Fruit fly (Drosophila melanogaster) whole organism, embryonic: Measurements from ENCODE around the gene CG11970.

Experiments
- Aef1 ChIP-seq: fragments of 200-800 bp; sonication (Bioruptor generic); IDR thresholded peaks from 3 replicates; pipeline ENCODE4 v1.3.6; 2022; ENCODE audit warnings: missing biosample characterization, missing genetic modification characterization
- Atf-2 ChIP-seq: fragments of 200-800 bp; sonication (Bioruptor generic); optimal IDR thresholded peaks from 2 replicates; lab custom pipeline; 2016; ENCODE audit warnings: missing biosample characterization, missing genetic modification characterization
- CG10321 ChIP-seq: fragments of 200-800 bp; sonication (Bioruptor generic); IDR thresholded peaks from 2 replicates; pipeline ENCODE4 v1.3.6; 2022; ENCODE audit warnings: missing biosample characterization, missing genetic modification characterization
- CG10366 ChIP-seq: fragments of 200-800 bp; sonication (Bioruptor generic); IDR thresholded peaks from 2 replicates; pipeline ENCODE4 v1.3.6; 2022; ENCODE audit warnings: missing biosample characterization, missing genetic modification characterization
- CG10462 ChIP-seq: fragments of 200-800 bp; sonication (Bioruptor generic); optimal IDR thresholded peaks from 2 replicates; lab custom pipeline; 2016; ENCODE audit warnings: missing biosample characterization, missing genetic modification characterization
- CG12155 ChIP-seq: fragments of 200-800 bp; sonication (Bioruptor generic); optimal IDR thresholded peaks from 3 replicates; lab custom pipeline; 2016; ENCODE audit warnings: missing biosample characterization, missing genetic modification characterization
- CG14014 ChIP-seq: fragments of 200-800 bp; sonication (Bioruptor generic); IDR thresholded peaks from 2 replicates; pipeline ENCODE4 v1.3.6; 2022; ENCODE audit warnings: missing biosample characterization, missing genetic modification characterization
- CG14710 ChIP-seq: fragments of 200-800 bp; sonication (Bioruptor generic); optimal IDR thresholded peaks from 3 replicates; lab custom pipeline; 2019; ENCODE audit warnings: missing biosample characterization, mild to moderate bottlenecking, missing genetic modification characterization, moderate library complexity
- CG15514 ChIP-seq: fragments of 200-800 bp; sonication (Bioruptor generic); optimal IDR thresholded peaks from 3 replicates; lab custom pipeline; 2017; ENCODE audit warnings: missing biosample characterization, missing genetic modification characterization, mild to moderate bottlenecking, moderate library complexity, missing genetic modification reagents
- CG15696 ChIP-seq: fragments of 200-800 bp; sonication (Bioruptor generic); optimal IDR thresholded peaks from 2 replicates; lab custom pipeline; 2019; ENCODE audit warnings: missing biosample characterization, mild to moderate bottlenecking, missing genetic modification characterization, moderate library complexity
- CG1602 ChIP-seq: fragments of 200-800 bp; sonication (Bioruptor generic); optimal IDR thresholded peaks from 3 replicates; lab custom pipeline; 2016; ENCODE audit warnings: missing biosample characterization, missing genetic modification characterization
- CG17361 ChIP-seq: fragments of 200-800 bp; sonication (Bioruptor generic); IDR thresholded peaks from 3 replicates; pipeline ENCODE4 v1.3.6; 2022; ENCODE audit warnings: missing biosample characterization, missing genetic modification characterization
- CG17385 ChIP-seq: fragments of 200-800 bp; sonication (Bioruptor generic); optimal IDR thresholded peaks from 3 replicates; lab custom pipeline; 2018; ENCODE audit warnings: missing biosample characterization, mild to moderate bottlenecking, missing genetic modification characterization
- CG18262 ChIP-seq: fragments of 200-800 bp; optimal IDR thresholded peaks from 3 replicates; lab custom pipeline; 2019; ENCODE audit warnings: missing biosample characterization, mild to moderate bottlenecking, missing genetic modification characterization, moderate library complexity
- CG18619 ChIP-seq: fragments of 200-800 bp; sonication (Bioruptor generic); optimal IDR thresholded peaks from 3 replicates; lab custom pipeline; 2017; ENCODE audit warnings: missing biosample characterization, mild to moderate bottlenecking, missing genetic modification characterization
- CG32532 ChIP-seq: fragments of 200-800 bp; sonication (Bioruptor generic); IDR thresholded peaks from 2 replicates; pipeline ENCODE4 v1.3.6; 2022; ENCODE audit warnings: missing biosample characterization, missing genetic modification characterization
- CG34376 ChIP-seq: fragments of 200-800 bp; sonication (Bioruptor generic); optimal IDR thresholded peaks from 2 replicates; lab custom pipeline; 2018; ENCODE audit warnings: missing biosample characterization, mild to moderate bottlenecking, missing genetic modification characterization
- CG4360 ChIP-seq: fragments of 200-800 bp; sonication (Bioruptor generic); IDR thresholded peaks from 2 replicates; pipeline ENCODE4 v1.3.6; 2022; ENCODE audit warnings: missing biosample characterization, missing genetic modification characterization
- CG4707 ChIP-seq: fragments of 200-800 bp; sonication (Bioruptor generic); optimal IDR thresholded peaks from 2 replicates; lab custom pipeline; 2018; ENCODE audit warnings: missing biosample characterization, mild to moderate bottlenecking, missing genetic modification characterization, moderate library complexity
- CG4854 ChIP-seq: fragments of 200-800 bp; sonication (Bioruptor generic); optimal IDR thresholded peaks from 2 replicates; lab custom pipeline; 2016; ENCODE audit warnings: missing biosample characterization, missing genetic modification characterization, inconsistent platforms
- CG7372 ChIP-seq: fragments of 200-800 bp; sonication (Bioruptor generic); IDR thresholded peaks from 2 replicates; pipeline ENCODE4 v1.3.6; 2022; ENCODE audit warnings: missing biosample characterization, missing genetic modification characterization
- CG8089 ChIP-seq: fragments of 200-800 bp; sonication (Bioruptor generic); optimal IDR thresholded peaks from 3 replicates; lab custom pipeline; 2016; ENCODE audit warnings: missing biosample characterization, missing genetic modification characterization
- Chrac-16 ChIP-seq: fragments of 200-800 bp; sonication (Bioruptor generic); optimal IDR thresholded peaks from 3 replicates; lab custom pipeline; 2016; ENCODE audit warnings: missing biosample characterization, missing genetic modification characterization
- Dfd ChIP-seq, 2 experiments: fragments of >200 bp; optimal IDR thresholded peaks; 2 replicates each; lab custom pipeline; 2017; ENCODE audit warnings: missing biosample characterization in 2 of 2, missing genetic modification characterization in 2 of 2
- Dip3 ChIP-seq: fragments of 200-800 bp; sonication (Bioruptor generic); optimal IDR thresholded peaks from 3 replicates; lab custom pipeline; 2016; ENCODE audit warnings: missing biosample characterization, missing genetic modification characterization
- Dref ChIP-seq: fragments of 200-800 bp; sonication (Bioruptor generic); IDR thresholded peaks from 2 replicates; pipeline ENCODE4 v1.3.6; 2022; ENCODE audit warnings: missing biosample characterization, missing genetic modification characterization
- Fer2 ChIP-seq: fragments of 200-800 bp; sonication (Bioruptor generic); optimal IDR thresholded peaks from 2 replicates; lab custom pipeline; 2018; ENCODE audit warnings: missing biosample characterization, mild to moderate bottlenecking, missing genetic modification characterization, moderate library complexity
- Fer3 ChIP-seq: fragments of 200-800 bp; sonication (Bioruptor generic); optimal IDR thresholded peaks from 2 replicates; lab custom pipeline; 2018; ENCODE audit warnings: missing biosample characterization, mild to moderate bottlenecking, missing genetic modification characterization, moderate library complexity
- Gug ChIP-seq: fragments of 200-800 bp; sonication (Bioruptor generic); IDR thresholded peaks from 4 replicates; pipeline ENCODE4 v1.3.6; 2022; ENCODE audit warnings: missing biosample characterization, missing genetic modification characterization
- H2.0 ChIP-seq: fragments of 200-800 bp; sonication (Bioruptor generic); IDR thresholded peaks from 2 replicates; pipeline ENCODE4 v1.3.6; 2022; ENCODE audit warnings: missing biosample characterization, missing genetic modification characterization
- HLH54F ChIP-seq: fragments of 200-800 bp; sonication (Bioruptor generic); optimal IDR thresholded peaks from 3 replicates; lab custom pipeline; 2016; ENCODE audit warnings: missing biosample characterization, missing genetic modification characterization
- MBD-R2 ChIP-seq: fragments of 200-800 bp; sonication (Bioruptor generic); IDR thresholded peaks from 2 replicates; pipeline ENCODE4 v1.3.6; 2022; ENCODE audit warnings: missing biosample characterization, missing genetic modification characterization
- Med ChIP-seq: fragments of 200-800 bp; sonication (Bioruptor generic); peaks from one replicate; lab custom pipeline; 2016; ENCODE audit warnings: missing biosample characterization, missing genetic modification characterization, mild to moderate bottlenecking, inconsistent platforms, moderate library complexity
- NC2α ChIP-seq: fragments of 200-800 bp; sonication (Bioruptor generic); optimal IDR thresholded peaks from 2 replicates; lab custom pipeline; 2016; ENCODE audit warnings: missing biosample characterization, missing genetic modification characterization
- Sin3A ChIP-seq: fragments of >200 bp; optimal IDR thresholded peaks from 2 replicates; lab custom pipeline; 2018
- Sox102F ChIP-seq: fragments of 200-800 bp; sonication (Bioruptor generic); optimal IDR thresholded peaks from 2 replicates; lab custom pipeline; 2018; ENCODE audit warnings: missing biosample characterization, mild to moderate bottlenecking, missing genetic modification characterization, moderate library complexity
- Vsx1 ChIP-seq: fragments of 200-800 bp; sonication (Bioruptor generic); optimal IDR thresholded peaks from 2 replicates; lab custom pipeline; 2017; ENCODE audit warnings: missing biosample characterization, mild to moderate bottlenecking, missing genetic modification characterization, missing genetic modification reagents
- bbx ChIP-seq: fragments of 200-800 bp; sonication (Bioruptor generic); IDR thresholded peaks from 2 replicates; pipeline ENCODE4 v1.3.6; 2022; ENCODE audit warnings: missing biosample characterization, missing genetic modification characterization; ENCODE audit not compliant: partially characterized antibody
- bigmax ChIP-seq: fragments of 200-800 bp; sonication (Bioruptor generic); optimal IDR thresholded peaks from 2 replicates; lab custom pipeline; 2018; ENCODE audit warnings: missing biosample characterization, mild to moderate bottlenecking, missing genetic modification characterization
- fd64A ChIP-seq: fragments of 200-800 bp; sonication (Bioruptor generic); optimal IDR thresholded peaks from 3 replicates; lab custom pipeline; 2018; ENCODE audit warnings: missing biosample characterization, mild to moderate bottlenecking, missing genetic modification characterization
- fd96Cb ChIP-seq: fragments of 200-800 bp; sonication (Bioruptor generic); optimal IDR thresholded peaks from 2 replicates; lab custom pipeline; 2018; ENCODE audit warnings: missing biosample characterization, mild to moderate bottlenecking, missing genetic modification characterization, moderate library complexity
- gcm ChIP-seq: fragments of 200-800 bp; sonication (Bioruptor generic); optimal IDR thresholded peaks from 2 replicates; lab custom pipeline; 2019; ENCODE audit warnings: missing biosample characterization, mild to moderate bottlenecking, missing genetic modification characterization, moderate library complexity
- ham ChIP-seq: fragments of 200-800 bp; sonication (Bioruptor generic); IDR thresholded peaks from 2 replicates; pipeline ENCODE4 v1.3.6; 2022; ENCODE audit warnings: missing biosample characterization, missing genetic modification characterization
- mam ChIP-seq: fragments of 200-800 bp; sonication (Bioruptor generic); optimal IDR thresholded peaks from 3 replicates; lab custom pipeline; 2016; ENCODE audit warnings: missing biosample characterization, missing genetic modification characterization
- nmo ChIP-seq: fragments of 200-800 bp; sonication (Bioruptor generic); optimal IDR thresholded peaks from 2 replicates; lab custom pipeline; 2018; ENCODE audit warnings: missing biosample characterization, mild to moderate bottlenecking, missing genetic modification characterization, moderate library complexity
- pnt ChIP-seq: fragments of 200-800 bp; sonication (Bioruptor generic); optimal IDR thresholded peaks from 3 replicates; lab custom pipeline; 2016; ENCODE audit warnings: missing biosample characterization, missing genetic modification characterization
- seq ChIP-seq: fragments of 200-800 bp; sonication (Bioruptor generic); IDR thresholded peaks from 2 replicates; pipeline ENCODE4 v1.3.6; 2022; ENCODE audit warnings: missing biosample characterization, missing genetic modification characterization
- sisA ChIP-seq: fragments of 200-800 bp; sonication (Bioruptor generic); IDR thresholded peaks from 2 replicates; pipeline ENCODE4 v1.3.6; 2022; ENCODE audit warnings: missing biosample characterization, missing genetic modification characterization
- wek ChIP-seq: fragments of 200-800 bp; sonication (Bioruptor generic); optimal IDR thresholded peaks from 3 replicates; lab custom pipeline; 2018; ENCODE audit warnings: missing biosample characterization, mild to moderate bottlenecking, missing genetic modification characterization, moderate library complexity
- zen ChIP-seq: fragments of 200-800 bp; sonication (Bioruptor generic); optimal IDR thresholded peaks from 3 replicates; lab custom pipeline; 2018; ENCODE audit warnings: missing biosample characterization, mild to moderate bottlenecking, missing genetic modification characterization, moderate library complexity
- zfh1 ChIP-seq: fragments of 200-800 bp; sonication (Bioruptor generic); IDR thresholded peaks from 3 replicates; pipeline ENCODE4 v1.3.6; 2022; ENCODE audit warnings: missing biosample characterization, missing genetic modification characterization

Gene CG11970

dm6 chr3R:8984602-8985074 is at the start of gene CG11970:
Gene CG11970 (plus strand): TSS chr3R:8984718.
- TF ChIP-seq wek (GFP tag; lab: Kevin White, UChicago): no peak
- no peak for TF ChIP-seq Fer3
- TF ChIP-seq fd96Cb (tag; lab: Kevin White, UChicago): no peak
- TF ChIP-seq CG34376 (GFP tag; lab: Kevin White, UChicago): peak; percentile 5
- peak; percentile 43; the same call in 1 of the 2 replicates for TF ChIP-seq CG32532 (GFP tag; lab: Robert Waterston, UW)
- TF ChIP-seq CG14710 (tag; lab: Kevin White, UChicago): peak; percentile 55
- peak; percentile 91 for TF ChIP-seq bigmax (GFP tag; lab: Kevin White, UChicago)
- TF ChIP-seq Chrac-16: peak; percentile 36
- peak; percentile 22 for TF ChIP-seq Fer2 (tag; lab: Kevin White, UChicago)
- peak; percentile 17 for TF ChIP-seq Atf-2 (GFP tag; lab: Kevin White, UChicago)
- TF ChIP-seq CG14014 (GFP tag; lab: Robert Waterston, UW): 0 out of 2 replicates have a peak, but pooled peaks have one; percentile 17
- TF ChIP-seq CG15514 (GFP tag; lab: Kevin White, UChicago): peak; percentile 66
- TF ChIP-seq ham: no peak
- TF ChIP-seq bbx: 0 out of 2 replicates have a peak, but pooled peaks have one; percentile 28
- TF ChIP-seq CG4854 (GFP tag; lab: Kevin White, UChicago): no peak
- TF ChIP-seq Aef1 (GFP tag; lab: Robert Waterston, UW): peak; percentile 48; the same call in 1 of the 3 replicates
- TF ChIP-seq gcm: no peak
- no peak for TF ChIP-seq CG4707 (GFP tag; lab: Kevin White, UChicago)
- TF ChIP-seq CG10366 (GFP tag; lab: Robert Waterston, UW): peak; percentile 26; the same call in 1 of the 2 replicates
- TF ChIP-seq sisA: peak; percentile 55
- TF ChIP-seq CG7372 (GFP tag; lab: Robert Waterston, UW): 0 out of 2 replicates have a peak, but pooled peaks have one; percentile 40
- TF ChIP-seq CG4360: no peak
- peak; percentile 57 for TF ChIP-seq Dref
- TF ChIP-seq H2.0 (GFP tag; lab: Robert Waterston, UW): 0 out of 2 replicates have a peak, but pooled peaks have one; percentile 3
- no peak for TF ChIP-seq Vsx1 (GFP tag; lab: Kevin White, UChicago)
- peak; percentile 10 for TF ChIP-seq CG1602 (GFP tag; lab: Kevin White, UChicago)
- peak; percentile 56; the same call in 2 of the 3 replicates for TF ChIP-seq zfh1 (GFP tag; lab: Robert Waterston, UW)
- TF ChIP-seq Dip3 (GFP tag; lab: Kevin White, UChicago): peak; percentile 55
- TF ChIP-seq pnt (GFP tag; lab: Kevin White, UChicago): peak; percentile 12
- peak; percentile 53 for TF ChIP-seq seq
- TF ChIP-seq Gug: peak; percentile 42; the same call in 2 of the 4 replicates
- no peak for TF ChIP-seq Dfd (GFP tag; optimal IDR thresholded peaks at IDR 0.05; lab: Kevin White, UChicago)
- TF ChIP-seq HLH54F (GFP tag; lab: Kevin White, UChicago): peak; percentile 26
- peak; percentile 67; the same call in 2 of the 3 replicates for TF ChIP-seq CG17361 (GFP tag; lab: Robert Waterston, UW)
- peak; percentile 70 for TF ChIP-seq CG17385 (GFP tag; lab: Kevin White, UChicago)
- no peak for TF ChIP-seq CG10462
- peak; percentile 61 for TF ChIP-seq MBD-R2 (GFP tag; lab: Robert Waterston, UW)
- TF ChIP-seq CG12155 (GFP tag; lab: Kevin White, UChicago): peak; percentile 34
- TF ChIP-seq CG15696 (tag; lab: Kevin White, UChicago): peak; percentile 19
- TF ChIP-seq CG8089 (GFP tag; lab: Kevin White, UChicago): peak; percentile 8
- TF ChIP-seq CG18262 (tag; lab: Kevin White, UChicago): peak; percentile 37
- TF ChIP-seq Sox102F (GFP tag; lab: Kevin White, UChicago): no peak
- no peak for TF ChIP-seq NC2α (GFP tag; lab: Kevin White, UChicago)
- TF ChIP-seq zen: no peak
- peak; percentile 89 for TF ChIP-seq Med (GFP tag; lab: Kevin White, UChicago)
- peak; percentile 22 for TF ChIP-seq CG18619 (GFP tag; lab: Kevin White, UChicago)
- TF ChIP-seq CG10321 (GFP tag; lab: Robert Waterston, UW): no peak
- peak; percentile 79 for TF ChIP-seq Sin3A (lab: Kevin White, UChicago)
- peak; percentile 58 for TF ChIP-seq nmo (GFP tag; lab: Kevin White, UChicago)
- TF ChIP-seq mam (GFP tag; lab: Kevin White, UChicago): peak; percentile 49
- no peak for TF ChIP-seq fd64A (GFP tag; lab: Kevin White, UChicago)
